Worm (Caenorhabditis elegans) whole organism, young adult: ENCODE data around the gene F22E5.17.

Experiments used
- D2030.7 ChIP-seq: fragments of 200-800 bp; sonication (Bioruptor generic); IDR thresholded peaks from 2 replicates; pipeline ENCODE4 v1.3.6; 2022; ENCODE audit warnings: missing genetic modification reagents, missing genetic modification characterization, missing compliant biosample characterization
- F57C9.4 ChIP-seq: sonication (generic microtip); optimal IDR thresholded peaks from 2 replicates; lab custom pipeline; 2017; ENCODE audit warnings: mild to moderate bottlenecking, missing genetic modification characterization, missing compliant biosample characterization
- ZK185.1 ChIP-seq: sonication (generic microtip); optimal IDR thresholded peaks from 2 replicates; lab custom pipeline; 2016; ENCODE audit warnings: mild to moderate bottlenecking, missing genetic modification characterization, missing compliant biosample characterization; ENCODE audit not compliant: poor library complexity, severe bottlenecking
- dox-1 ChIP-seq: fragments of 200-800 bp; sonication (Bioruptor generic); IDR thresholded peaks from 2 replicates; pipeline ENCODE4 v1.3.6; 2022; ENCODE audit warnings: missing genetic modification reagents, missing genetic modification characterization, missing compliant biosample characterization
- hlh-26 ChIP-seq: fragments of 200-800 bp; sonication (Bioruptor generic); conservative IDR thresholded peaks from 2 replicates; pipeline ENCODE4 v1.3.6; 2022; ENCODE audit warnings: missing genetic modification reagents, missing genetic modification characterization, missing compliant biosample characterization
- mcd-1 ChIP-seq: fragments of 200-800 bp; sonication (Bioruptor generic); IDR thresholded peaks from 2 replicates; pipeline ENCODE4 v1.3.6; 2022; ENCODE audit warnings: missing genetic modification reagents, missing genetic modification characterization, missing compliant biosample characterization
- snpc-4 ChIP-seq, 5 experiments: fragments of 150-350 bp in 1 of 5; sonication (generic microtip) in 4 of 5; optimal IDR thresholded peaks; 2 replicates each; lab custom pipeline; 2014 to 2018; ENCODE audit warnings: missing genetic modification characterization in 5 of 5, missing biosample characterization in 3 of 5, antibody characterized with exemption in 2 of 5, mild to moderate bottlenecking in 2 of 5, missing compliant biosample characterization in 2 of 5, missing genotype in 2 of 5, moderate library complexity in 2 of 5, missing genetic modification reagents in 1 of 5
- tbp1 ChIP-seq: fragments of 200-800 bp; sonication (Bioruptor generic); optimal IDR thresholded peaks from 2 replicates; lab custom pipeline; 2018; ENCODE audit warnings: mild to moderate bottlenecking, missing genetic modification characterization, missing compliant biosample characterization
- unc-62 ChIP-seq: fragments of 150-350 bp; optimal IDR thresholded peaks from 2 replicates; lab custom pipeline; 2014; ENCODE audit warnings: missing biosample characterization, missing genetic modification reagents, missing genetic modification characterization

- TF ChIP-seq dox-1 = no peak
- no peak for TF ChIP-seq snpc-4 (GFP tag; optimal IDR thresholded peaks at IDR 0.05; lab: Kevin White, UChicago)
- no peak for TF ChIP-seq snpc-4 (tag; optimal IDR thresholded peaks at IDR 0.05; lab: Kevin White, UChicago)
- no peak for TF ChIP-seq mcd-1 (GFP tag; lab: Robert Waterston, UW)
- TF ChIP-seq tbp1 = no peak
- TF ChIP-seq unc-62 (GFP tag; lab: Kevin White, UChicago) = no peak
- no peak for TF ChIP-seq hlh-26 (GFP tag; lab: Robert Waterston, UW)
- no peak for TF ChIP-seq F57C9.4 (tag; lab: Kevin White, UChicago)
- TF ChIP-seq D2030.7 (GFP tag; lab: Robert Waterston, UW) = no peak
- TF ChIP-seq ZK185.1 (tag; lab: Kevin White, UChicago) = no peak
Observed at ce11 chrII:2659364-2659763, 18.5 kb upstream of the F22E5.17 start, which contains the start of gene gcy-21.
